Fruit fly (Drosophila melanogaster): ENCODE measurements around the gene Septin1.

The Septin1 gene

dm6 chrX:21369149-21369988, 11.3 kb downstream of the Septin1 start:
- TF ChIP-seq psq (optimal IDR thresholded peaks at IDR 0.05) (no peak), ttk (optimal IDR thresholded peaks at IDR 0.05) (no peak), Myc (optimal IDR thresholded peaks at IDR 0.05) (no peak), h (optimal IDR thresholded peaks at IDR 0.05) (no peak), Sin3A (optimal IDR thresholded peaks at IDR 0.05) (no peak), insv (optimal IDR thresholded peaks at IDR 0.05) (no peak)

- no peak for TF ChIP-seq psq (optimal IDR thresholded peaks at IDR 0.05)
- TF ChIP-seq Myc (optimal IDR thresholded peaks at IDR 0.05), result no peak
- TF ChIP-seq h (optimal IDR thresholded peaks at IDR 0.05), result no peak
- no peak for TF ChIP-seq Sin3A (optimal IDR thresholded peaks at IDR 0.05)
- TF ChIP-seq insv (optimal IDR thresholded peaks at IDR 0.05), result no peak
- TF ChIP-seq ttk (optimal IDR thresholded peaks at IDR 0.05), result no peak
Observed at dm6 chrX:21373659-21374426, 15.8 kb downstream of the Septin1 start, which contains the start of gene slgA. TSS of gene slgA (plus strand) at chrX:21374002.

- no peak for TF ChIP-seq h (optimal IDR thresholded peaks at IDR 0.05)
- TF ChIP-seq insv (optimal IDR thresholded peaks at IDR 0.05), result no peak
- no peak for TF ChIP-seq Myc (optimal IDR thresholded peaks at IDR 0.05)
- no peak for TF ChIP-seq psq (optimal IDR thresholded peaks at IDR 0.05)
- TF ChIP-seq ttk (optimal IDR thresholded peaks at IDR 0.05), result no peak
- TF ChIP-seq Sin3A (optimal IDR thresholded peaks at IDR 0.05), result no peak
Observed at dm6 chrX:21375595-21376047, 17.5 kb downstream of the Septin1 start.

dm6 chrX:21378344-21378882, 20.3 kb downstream of the Septin1 start:
- no peak for TF ChIP-seq ttk (optimal IDR thresholded peaks at IDR 0.05)
- TF ChIP-seq psq (optimal IDR thresholded peaks at IDR 0.05), result no peak
- no peak for TF ChIP-seq Myc (optimal IDR thresholded peaks at IDR 0.05)

dm6 chrX:21387695-21388094, 29.6 kb downstream of the Septin1 start, which contains the start of gene Ddx56:
TSS of gene Ddx56 (minus strand) at chrX:21387946.
- TF ChIP-seq h (optimal IDR thresholded peaks at IDR 0.05) (no peak), Myc (optimal IDR thresholded peaks at IDR 0.05) (no peak), insv (optimal IDR thresholded peaks at IDR 0.05) (no peak), ttk (optimal IDR thresholded peaks at IDR 0.05) (no peak), Sin3A (optimal IDR thresholded peaks at IDR 0.05) (no peak), psq (optimal IDR thresholded peaks at IDR 0.05) (no peak)

dm6 chrX:21388734-21389133, 30.6 kb downstream of the Septin1 start, which contains the start of gene mst:
TSS of gene mst (plus strand) at chrX:21388977.
- TF ChIP-seq psq (optimal IDR thresholded peaks at IDR 0.05), result no peak
- TF ChIP-seq Myc (optimal IDR thresholded peaks at IDR 0.05), result no peak
- no peak for TF ChIP-seq ttk (optimal IDR thresholded peaks at IDR 0.05)
- TF ChIP-seq Sin3A (optimal IDR thresholded peaks at IDR 0.05), result no peak
- no peak for TF ChIP-seq h (optimal IDR thresholded peaks at IDR 0.05)
- TF ChIP-seq insv (optimal IDR thresholded peaks at IDR 0.05), result no peak

- TF ChIP-seq Myc (optimal IDR thresholded peaks at IDR 0.05) (no peak), Sin3A (optimal IDR thresholded peaks at IDR 0.05) (no peak), h (optimal IDR thresholded peaks at IDR 0.05) (no peak), insv (optimal IDR thresholded peaks at IDR 0.05) (no peak), psq (optimal IDR thresholded peaks at IDR 0.05) (no peak), ttk (optimal IDR thresholded peaks at IDR 0.05) (no peak)
Observed at dm6 chrX:21396860-21397459, 38.9 kb downstream of the Septin1 start, which contains the start of gene lcs. TSS of gene lcs (minus strand) at chrX:21397316.

dm6 chrX:21402672-21403071, 44.6 kb downstream of the Septin1 start, which contains the start of gene whe:
TSS of gene whe (minus strand) at chrX:21402772.
- TF ChIP-seq Sin3A (optimal IDR thresholded peaks at IDR 0.05) (no peak), insv (optimal IDR thresholded peaks at IDR 0.05) (no peak), ttk (optimal IDR thresholded peaks at IDR 0.05) (no peak), psq (optimal IDR thresholded peaks at IDR 0.05) (no peak), Myc (optimal IDR thresholded peaks at IDR 0.05) (no peak), h (optimal IDR thresholded peaks at IDR 0.05) (no peak)

All from Kc167 (cell line).